Fruit fly (Drosophila melanogaster) whole organism, wandering third instar larva: Measurements from ENCODE around the gene CDK2AP1.

Experiments
- Hr78 ChIP-seq: fragments of >200 bp; optimal IDR thresholded peaks from 2 replicates; lab custom pipeline; 2017; ENCODE audit warnings: missing biosample characterization, missing genetic modification characterization
- Rel ChIP-seq, 2 experiments: fragments of 200-800 bp; sonication (Bioruptor generic) in 1 of 2; optimal IDR thresholded peaks; 2 replicates in 1 of 2; 3 replicates in 1 of 2; lab custom pipeline; 2016 to 2019; ENCODE audit warnings: mild to moderate bottlenecking in 2 of 2, missing biosample characterization in 2 of 2, missing genetic modification characterization in 2 of 2, moderate library complexity in 1 of 2
- Vsx2 ChIP-seq: fragments of 200-300, 225-300 bp; sonication (Bioruptor generic); optimal IDR thresholded peaks from 2 replicates; lab custom pipeline; 2018; ENCODE audit warnings: missing biosample characterization, missing genetic modification characterization; ENCODE audit not compliant: partially characterized antibody
- dl ChIP-seq, 2 experiments: fragments of 175-275, 200-275 bp in 1 of 2; fragments of 200-275 bp in 1 of 2; sonication (Bioruptor generic); optimal IDR thresholded peaks; lab custom pipeline; 2018; ENCODE audit warnings: mild to moderate bottlenecking in 2 of 2, missing biosample characterization in 2 of 2, missing genetic modification characterization in 2 of 2, moderate library complexity in 2 of 2; ENCODE audit not compliant: partially characterized antibody in 2 of 2, insufficient read depth in 1 of 2
- dsf ChIP-seq: sonication (Bioruptor generic); optimal IDR thresholded peaks from 2 replicates; lab custom pipeline; 2016; ENCODE audit warnings: missing biosample characterization, missing genetic modification characterization, borderline replicate concordance
- foxo ChIP-seq, 2 experiments: fragments of 200-800 bp; sonication (Bioruptor generic); optimal IDR thresholded peaks; 2 replicates in 1 of 2; 3 replicates in 1 of 2; lab custom pipeline; 2016 to 2017; ENCODE audit warnings: missing biosample characterization in 2 of 2, missing genetic modification characterization in 2 of 2
- psq ChIP-seq: fragments of 200-800 bp; sonication (Bioruptor generic); optimal IDR thresholded peaks from 3 replicates; lab custom pipeline; 2017; ENCODE audit warnings: missing biosample characterization, mild to moderate bottlenecking, missing genetic modification characterization, moderate library complexity
- rgr ChIP-seq: fragments of 200-800 bp; sonication (Bioruptor generic); optimal IDR thresholded peaks from 3 replicates; lab custom pipeline; 2016; ENCODE audit warnings: missing biosample characterization, mild to moderate bottlenecking, missing genetic modification characterization
- sage ChIP-seq: fragments of 200-800 bp; sonication (Bioruptor generic); optimal IDR thresholded peaks from 2 replicates; lab custom pipeline; 2016; ENCODE audit warnings: missing biosample characterization, mild to moderate bottlenecking, missing genetic modification characterization
- sv ChIP-seq: fragments of 200-800 bp; sonication (Bioruptor generic); optimal IDR thresholded peaks from 3 replicates; lab custom pipeline; 2016; ENCODE audit warnings: missing biosample characterization, missing genetic modification characterization
- usp ChIP-seq: fragments of >200 bp; optimal IDR thresholded peaks from 2 replicates; lab custom pipeline; 2017; ENCODE audit warnings: missing biosample characterization, missing genetic modification characterization

- TF ChIP-seq Rel (GFP tag; optimal IDR thresholded peaks at IDR 0.05; lab: Kevin White, UChicago) (no peak), Rel (tag; optimal IDR thresholded peaks at IDR 0.05; lab: Kevin White, UChicago) (no peak), usp (GFP tag; lab: Kevin White, UChicago) (no peak), Hr78 (GFP tag; lab: Kevin White, UChicago) (no peak), rgr (GFP tag; lab: Kevin White, UChicago) (no peak), dsf (GFP tag; lab: Kevin White, UChicago) (no peak), foxo (GFP tag; optimal IDR thresholded peaks at IDR 0.05; lab: Kevin White, UChicago) (no peak), Vsx2 (GFP tag; lab: Kevin White, UChicago) (no peak), dl (GFP tag; optimal IDR thresholded peaks at IDR 0.05; lab: Kevin White, UChicago; ENCODE audit: insufficient read depth in 1 of 2, partially characterized antibody in 2 of 2) (no peak), psq (GFP tag; lab: Kevin White, UChicago) (no peak), sv (no peak), sage (GFP tag; lab: Kevin White, UChicago) (no peak)
Observed at dm6 chrX:11095276-11095675, 42.4 kb upstream of the CDK2AP1 start.
